Fruit fly (Drosophila melanogaster) whole organism, embryonic: Measurements from ENCODE around the gene CG14230.
A peak's percentile ranks its signal among the peaks of the same experiment; 100 is the strongest.

Source experiments
- CG11398 ChIP-seq: fragments of 200-800 bp; sonication (Bioruptor generic); optimal IDR thresholded peaks from 2 replicates; lab custom pipeline; 2016; ENCODE audit warnings: missing biosample characterization, missing genetic modification characterization
- CG11695 ChIP-seq: fragments of 200-800 bp; sonication (Bioruptor generic); IDR thresholded peaks from 3 replicates; pipeline ENCODE4 v1.3.6; 2022; ENCODE audit warnings: missing biosample characterization, missing genetic modification characterization
- CG12299 ChIP-seq: fragments of 200-800 bp; sonication (Bioruptor generic); optimal IDR thresholded peaks from 2 replicates; lab custom pipeline; 2018; ENCODE audit warnings: missing biosample characterization, mild to moderate bottlenecking, missing genetic modification characterization
- CG12744 ChIP-seq: fragments of 200-800 bp; sonication (Bioruptor generic); optimal IDR thresholded peaks from 2 replicates; lab custom pipeline; 2016; ENCODE audit warnings: missing biosample characterization, missing genetic modification characterization
- CG13624 ChIP-seq: fragments of 200-800 bp; sonication (Bioruptor generic); optimal IDR thresholded peaks from 2 replicates; lab custom pipeline; 2016; ENCODE audit warnings: missing biosample characterization, missing genetic modification characterization
- CG14710 ChIP-seq: fragments of 200-800 bp; sonication (Bioruptor generic); optimal IDR thresholded peaks from 3 replicates; lab custom pipeline; 2019; ENCODE audit warnings: missing biosample characterization, mild to moderate bottlenecking, missing genetic modification characterization, moderate library complexity
- CG14860 ChIP-seq: fragments of 200-800 bp; sonication (Bioruptor generic); IDR thresholded peaks from 3 replicates; pipeline ENCODE4 v1.3.6; 2022; ENCODE audit warnings: missing biosample characterization, missing genetic modification characterization; ENCODE audit not compliant: partially characterized antibody
- CG15073 ChIP-seq: fragments of 200-800 bp; sonication (Bioruptor generic); optimal IDR thresholded peaks from 2 replicates; lab custom pipeline; 2016; ENCODE audit warnings: missing biosample characterization, missing genetic modification characterization
- CG15601 ChIP-seq: fragments of 200-800 bp; sonication (Bioruptor generic); optimal IDR thresholded peaks from 3 replicates; lab custom pipeline; 2019; ENCODE audit warnings: missing biosample characterization, mild to moderate bottlenecking, missing genetic modification characterization, moderate library complexity
- CG17328 ChIP-seq: fragments of 200-800 bp; sonication (Bioruptor generic); IDR thresholded peaks from 2 replicates; pipeline ENCODE4 v1.3.6; 2022; ENCODE audit warnings: missing biosample characterization, missing genetic modification characterization
- CG17385 ChIP-seq: fragments of 200-800 bp; sonication (Bioruptor generic); optimal IDR thresholded peaks from 3 replicates; lab custom pipeline; 2018; ENCODE audit warnings: missing biosample characterization, mild to moderate bottlenecking, missing genetic modification characterization
- CG1792 ChIP-seq: fragments of 200-800 bp; sonication (Bioruptor generic); optimal IDR thresholded peaks from 2 replicates; lab custom pipeline; 2016; ENCODE audit warnings: missing biosample characterization, missing genetic modification characterization
- CG18619 ChIP-seq: fragments of 200-800 bp; sonication (Bioruptor generic); optimal IDR thresholded peaks from 3 replicates; lab custom pipeline; 2017; ENCODE audit warnings: missing biosample characterization, mild to moderate bottlenecking, missing genetic modification characterization
- CG2712 ChIP-seq: fragments of 200-800 bp; optimal IDR thresholded peaks from 3 replicates; lab custom pipeline; 2019; ENCODE audit warnings: missing biosample characterization, mild to moderate bottlenecking, missing genetic modification characterization, moderate library complexity
- CG31388 ChIP-seq: fragments of 200-800 bp; sonication (Bioruptor generic); optimal IDR thresholded peaks from 2 replicates; lab custom pipeline; 2016; ENCODE audit warnings: missing biosample characterization, missing genetic modification characterization
- CG33213 ChIP-seq: fragments of 200-800 bp; sonication (Bioruptor generic); optimal IDR thresholded peaks from 3 replicates; lab custom pipeline; 2016; ENCODE audit warnings: missing biosample characterization, missing genetic modification characterization
- CG34376 ChIP-seq: fragments of 200-800 bp; sonication (Bioruptor generic); optimal IDR thresholded peaks from 2 replicates; lab custom pipeline; 2018; ENCODE audit warnings: missing biosample characterization, mild to moderate bottlenecking, missing genetic modification characterization
- CG7271 ChIP-seq: fragments of 200-800 bp; sonication (Bioruptor generic); optimal IDR thresholded peaks from 2 replicates; lab custom pipeline; 2018; ENCODE audit warnings: missing biosample characterization, mild to moderate bottlenecking, missing genetic modification characterization, moderate library complexity
- CG7357 ChIP-seq: fragments of 200-800 bp; sonication (Bioruptor generic); IDR thresholded peaks from 3 replicates; pipeline ENCODE4 v1.3.6; 2022; ENCODE audit warnings: missing biosample characterization, missing genetic modification characterization
- CG7556 ChIP-seq: fragments of 200-800 bp; sonication (Bioruptor generic); optimal IDR thresholded peaks from 2 replicates; lab custom pipeline; 2017; ENCODE audit warnings: missing biosample characterization, mild to moderate bottlenecking, missing genetic modification characterization
- CG8924 ChIP-seq: fragments of 200-800 bp; optimal IDR thresholded peaks from 3 replicates; lab custom pipeline; 2019; ENCODE audit warnings: missing biosample characterization, mild to moderate bottlenecking, missing genetic modification characterization, moderate library complexity
- CG9727 ChIP-seq: fragments of 200-800 bp; sonication (Bioruptor generic); optimal IDR thresholded peaks from 3 replicates; lab custom pipeline; 2017; ENCODE audit warnings: missing biosample characterization, mild to moderate bottlenecking, missing genetic modification characterization
- Eip74EF ChIP-seq, 2 experiments: fragments of 200-800 bp in 1 of 2; fragments of >200 bp in 1 of 2; sonication (Bioruptor generic) in 1 of 2; optimal IDR thresholded peaks; 2 replicates each; lab custom pipeline; 2017 to 2019; ENCODE audit warnings: missing biosample characterization in 2 of 2, missing genetic modification characterization in 2 of 2, mild to moderate bottlenecking in 1 of 2, moderate library complexity in 1 of 2
- Ets65A ChIP-seq: fragments of 200-800 bp; sonication (Bioruptor generic); peaks from one replicate; lab custom pipeline; 2016; ENCODE audit warnings: missing biosample characterization, missing genetic modification characterization
- HLH4C ChIP-seq: fragments of 200-800 bp; sonication (Bioruptor generic); IDR thresholded peaks from 3 replicates; pipeline ENCODE4 v1.3.6; 2022; ENCODE audit warnings: missing biosample characterization, missing genetic modification characterization; ENCODE audit not compliant: partially characterized antibody
- Hmx ChIP-seq: fragments of 200-800 bp; sonication (Bioruptor generic); optimal IDR thresholded peaks from 2 replicates; lab custom pipeline; 2016; ENCODE audit warnings: missing biosample characterization, missing genetic modification characterization
- MESR4 ChIP-seq: fragments of 200-800 bp; sonication (Bioruptor generic); optimal IDR thresholded peaks from 2 replicates; lab custom pipeline; 2018; ENCODE audit warnings: missing biosample characterization, mild to moderate bottlenecking, missing genetic modification characterization, moderate library complexity
- Oli ChIP-seq: fragments of 200-800 bp; sonication (Bioruptor generic); optimal IDR thresholded peaks from 2 replicates; lab custom pipeline; 2018; ENCODE audit warnings: missing biosample characterization, mild to moderate bottlenecking, missing genetic modification characterization, moderate library complexity
- ac ChIP-seq: fragments of 200-800 bp; sonication (Bioruptor generic); optimal IDR thresholded peaks from 3 replicates; lab custom pipeline; 2017; ENCODE audit warnings: missing biosample characterization, mild to moderate bottlenecking, missing genetic modification characterization
- croc ChIP-seq: fragments of 200-800 bp; sonication (Bioruptor generic); conservative IDR thresholded peaks from 3 replicates; pipeline ENCODE4 v1.3.6; 2022; ENCODE audit warnings: missing biosample characterization, missing genetic modification characterization
- danr ChIP-seq: fragments of 200-800 bp; sonication (Bioruptor generic); IDR thresholded peaks from 2 replicates; pipeline ENCODE4 v1.3.6; 2022; ENCODE audit warnings: missing biosample characterization, missing genetic modification characterization
- dmrt11E ChIP-seq: fragments of 200-800 bp; sonication (Bioruptor generic); optimal IDR thresholded peaks from 3 replicates; lab custom pipeline; 2018; ENCODE audit warnings: missing biosample characterization, mild to moderate bottlenecking, missing genetic modification characterization, moderate library complexity
- exex ChIP-seq: fragments of 200-800 bp; sonication (Bioruptor generic); optimal IDR thresholded peaks from 4 replicates; lab custom pipeline; 2018; ENCODE audit warnings: missing biosample characterization, mild to moderate bottlenecking, missing genetic modification characterization, moderate library complexity
- ftz-f1 ChIP-seq: fragments of 200-800 bp; sonication (Bioruptor generic); optimal IDR thresholded peaks from 2 replicates; lab custom pipeline; 2016; ENCODE audit warnings: missing biosample characterization, missing genetic modification characterization
- gce ChIP-seq: fragments of 200-800 bp; sonication (Bioruptor generic); IDR thresholded peaks from 3 replicates; pipeline ENCODE4 v1.3.6; 2022; ENCODE audit warnings: missing biosample characterization, missing genetic modification characterization
- h ChIP-seq: fragments of >200 bp; optimal IDR thresholded peaks from 2 replicates; lab custom pipeline; 2017
- hkb ChIP-seq, 2 experiments: fragments of 200-800 bp in 1 of 2; fragments of >200 bp in 1 of 2; sonication (Bioruptor generic) in 1 of 2; IDR thresholded peaks in 1 of 2; optimal IDR thresholded peaks in 1 of 2; 2 replicates each; pipeline versions ENCODE4 v1.3.6 to Lab custom; 2017 to 2022; ENCODE audit warnings: missing biosample characterization in 1 of 2, missing genetic modification characterization in 1 of 2
- nau ChIP-seq: fragments of 200-800 bp; sonication (Bioruptor generic); optimal IDR thresholded peaks from 3 replicates; lab custom pipeline; 2017; ENCODE audit warnings: missing biosample characterization, mild to moderate bottlenecking, missing genetic modification characterization, missing genetic modification reagents
- sc ChIP-seq, 3 experiments: fragments of >200 bp in 2 of 3; fragments of 200-800 bp in 1 of 3; sonication (Bioruptor generic) in 1 of 3; optimal IDR thresholded peaks; 2 replicates in 2 of 3; 3 replicates in 1 of 3; lab custom pipeline; 2017; ENCODE audit warnings: mild to moderate bottlenecking in 1 of 3, missing biosample characterization in 1 of 3, missing genetic modification characterization in 1 of 3, missing genetic modification reagents in 1 of 3
- schlank ChIP-seq: fragments of 200-800 bp; sonication (Bioruptor generic); optimal IDR thresholded peaks from 2 replicates; lab custom pipeline; 2018; ENCODE audit warnings: missing biosample characterization, mild to moderate bottlenecking, missing genetic modification characterization
- scrt ChIP-seq: fragments of 200-800 bp; sonication (Bioruptor generic); optimal IDR thresholded peaks from 2 replicates; lab custom pipeline; 2018; ENCODE audit warnings: missing biosample characterization, mild to moderate bottlenecking, missing genetic modification characterization, moderate library complexity
- seq ChIP-seq: fragments of 200-800 bp; sonication (Bioruptor generic); IDR thresholded peaks from 2 replicates; pipeline ENCODE4 v1.3.6; 2022; ENCODE audit warnings: missing biosample characterization, missing genetic modification characterization
- tap ChIP-seq: fragments of 200-800 bp; optimal IDR thresholded peaks from 3 replicates; lab custom pipeline; 2019; ENCODE audit warnings: missing biosample characterization, mild to moderate bottlenecking, missing genetic modification characterization, moderate library complexity
- tna ChIP-seq: fragments of 200-800 bp; sonication (Bioruptor generic); IDR thresholded peaks from 2 replicates; pipeline ENCODE4 v1.3.6; 2022; ENCODE audit warnings: missing biosample characterization, missing genetic modification characterization; ENCODE audit not compliant: partially characterized antibody
- trh ChIP-seq: fragments of 200-800 bp; sonication (Bioruptor generic); optimal IDR thresholded peaks from 2 replicates; lab custom pipeline; 2016; ENCODE audit warnings: missing biosample characterization, missing genetic modification characterization
- unc-4 ChIP-seq: fragments of 200-800 bp; sonication (Bioruptor generic); IDR thresholded peaks from 2 replicates; pipeline ENCODE4 v1.3.6; 2022; ENCODE audit warnings: missing biosample characterization, missing genetic modification characterization; ENCODE audit not compliant: partially characterized antibody
- wdn ChIP-seq: fragments of 200-800 bp; sonication (Bioruptor generic); IDR thresholded peaks from 2 replicates; pipeline ENCODE4 v1.3.6; 2022; ENCODE audit warnings: missing biosample characterization, missing genetic modification characterization

Gene CG14230

DNA sequence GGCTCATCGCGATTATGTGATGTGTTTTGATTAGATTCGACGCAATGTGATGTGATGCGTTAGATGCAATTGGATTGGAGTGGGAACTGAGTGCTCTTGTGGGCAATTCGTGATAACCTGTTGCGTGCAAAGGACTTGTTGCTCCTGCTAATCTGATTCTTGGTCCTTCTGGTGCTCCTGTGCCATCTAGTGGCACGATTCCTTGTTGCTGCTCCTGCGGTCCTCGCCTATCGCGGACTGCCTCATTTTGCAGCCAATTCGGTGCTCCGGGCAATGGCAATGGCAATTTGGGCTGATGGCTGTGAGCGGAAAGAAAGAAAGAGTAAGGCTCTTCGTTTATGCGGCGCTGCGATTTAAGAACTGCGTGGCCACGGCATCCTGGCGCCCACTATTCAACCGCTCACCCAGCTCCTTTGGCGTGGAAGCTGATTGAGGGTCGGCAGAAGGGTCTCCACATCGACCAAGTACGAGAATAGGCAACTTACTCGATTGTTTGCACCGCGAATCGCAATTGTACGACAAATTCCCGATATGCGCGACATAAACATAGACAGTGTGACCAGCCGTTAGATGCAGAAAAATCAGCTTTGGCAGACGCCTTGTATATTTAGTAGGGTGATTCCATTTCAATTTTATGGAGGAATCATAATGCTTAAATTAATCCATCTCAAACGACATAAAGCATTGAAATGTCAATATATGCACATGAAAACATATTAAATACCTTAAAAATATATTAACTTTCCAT, 10.9 kb upstream of the CG14230 start, which contains the start of gene Mer (continued):
- TF ChIP-seq CG14860 (no peak), Eip74EF (GFP tag; optimal IDR thresholded peaks at IDR 0.05; lab: Kevin White, UChicago) (no peak), CG17328 (GFP tag; lab: Robert Waterston, UW) (peak; percentile 75), CG7357 (GFP tag; lab: Robert Waterston, UW) (peak; percentile 69; the same call in 1 of the 3 replicates), ftz-f1 (GFP tag; lab: Kevin White, UChicago) (peak; percentile 73), croc (GFP tag; lab: Robert Waterston, UW) (peak; percentile 65), CG17385 (peak; percentile 77), CG34376 (GFP tag; lab: Kevin White, UChicago) (peak; percentile 90), schlank (peak; percentile 75), CG11695 (GFP tag; lab: Robert Waterston, UW) (peak; percentile 92), Ets65A (GFP tag; lab: Kevin White, UChicago) (peak; percentile 97), MESR4 (peak; percentile 86), CG15601 (peak; percentile 63), tna (peak; percentile 38; the same call in 1 of the 2 replicates), CG2712 (tag; lab: Kevin White, UChicago) (peak; percentile 86), HLH4C (GFP tag; lab: Robert Waterston, UW) (no peak), dmrt11E (peak; percentile 76), unc-4 (no peak), CG31388 (GFP tag; lab: Kevin White, UChicago) (peak; percentile 36), CG33213 (peak; percentile 76), wdn (GFP tag; lab: Robert Waterston, UW) (peak; percentile 55; the same call in 1 of the 2 replicates), sc (optimal IDR thresholded peaks at IDR 0.05; lab: Kevin White, UChicago) (no peak), sc (GFP tag; optimal IDR thresholded peaks at IDR 0.05; lab: Kevin White, UChicago) (no peak), Oli (tag; lab: Kevin White, UChicago) (peak; percentile 76), CG8924 (tag; lab: Kevin White, UChicago) (peak; percentile 81), exex (tag; lab: Kevin White, UChicago) (no peak), CG18619 (GFP tag; lab: Kevin White, UChicago) (peak; percentile 83), tap (peak; percentile 81), hkb (optimal IDR thresholded peaks at IDR 0.05; lab: Kevin White, UChicago) (no peak), hkb (GFP tag; IDR thresholded peaks at IDR 0.05; lab: Robert Waterston, UW) (peak; percentile 91), CG15073 (GFP tag; lab: Kevin White, UChicago) (no peak), CG7271 (tag; lab: Kevin White, UChicago) (no peak), CG9727 (GFP tag; lab: Kevin White, UChicago) (peak; percentile 85), CG14710 (tag; lab: Kevin White, UChicago) (peak; percentile 62), CG7556 (GFP tag; lab: Kevin White, UChicago) (peak; percentile 75), CG1792 (peak; percentile 71), h (no peak), trh (GFP tag; lab: Kevin White, UChicago) (peak; percentile 37), scrt (peak; percentile 91), gce (peak; percentile 70; the same call in 1 of the 3 replicates), CG12744 (peak; percentile 49), seq (GFP tag; lab: Robert Waterston, UW) (peak; percentile 85), CG13624 (GFP tag; lab: Kevin White, UChicago) (peak; percentile 88), ac (GFP tag; lab: Kevin White, UChicago) (peak; percentile 60), Hmx (GFP tag; lab: Kevin White, UChicago) (peak; percentile 49), nau (GFP tag; lab: Kevin White, UChicago) (no peak), CG12299 (tag; lab: Kevin White, UChicago) (peak; percentile 84), danr (GFP tag; lab: Robert Waterston, UW) (no peak), CG11398 (peak; percentile 73)
